Fruit fly (Drosophila melanogaster) whole organism, wandering third instar larva: ENCODE measurements around the gene CG15020.

Experiments used
- Abd-B ChIP-seq: fragments of >200 bp; optimal IDR thresholded peaks from 2 replicates; lab custom pipeline; 2017; ENCODE audit warnings: missing biosample characterization, missing genetic modification characterization
- CG32264 ChIP-seq: fragments of 200-800 bp; sonication (Bioruptor generic); optimal IDR thresholded peaks from 2 replicates; lab custom pipeline; 2016; ENCODE audit warnings: missing biosample characterization, missing genetic modification characterization
- CG9705 ChIP-seq: fragments of 200-800 bp; sonication (Bioruptor generic); optimal IDR thresholded peaks from 2 replicates; lab custom pipeline; 2018; ENCODE audit warnings: missing biosample characterization, mild to moderate bottlenecking, missing genetic modification characterization
- CrebA ChIP-seq: fragments of 200-800 bp; sonication (Bioruptor generic); optimal IDR thresholded peaks from 2 replicates; lab custom pipeline; 2016; ENCODE audit warnings: missing biosample characterization, mild to moderate bottlenecking, missing genetic modification characterization, borderline replicate concordance
- Dif ChIP-seq: fragments of 200-275, 200-300 bp; sonication (Bioruptor generic); optimal IDR thresholded peaks from 2 replicates; lab custom pipeline; 2018; ENCODE audit warnings: missing biosample characterization, missing genetic modification characterization; ENCODE audit not compliant: partially characterized antibody
- GATAd ChIP-seq: sonication (Bioruptor generic); optimal IDR thresholded peaks from 2 replicates; lab custom pipeline; 2016; ENCODE audit warnings: missing biosample characterization, missing genetic modification characterization
- HLH106 ChIP-seq: fragments of 200-800 bp; optimal IDR thresholded peaks from 3 replicates; lab custom pipeline; 2019; ENCODE audit warnings: missing biosample characterization, mild to moderate bottlenecking, missing genetic modification characterization, moderate library complexity
- Hnf4 ChIP-seq: fragments of 200-800 bp; sonication (Bioruptor generic); optimal IDR thresholded peaks from 2 replicates; lab custom pipeline; 2016; ENCODE audit warnings: missing biosample characterization, mild to moderate bottlenecking, missing genetic modification characterization
- Hr83 ChIP-seq: fragments of 200-300 bp; sonication (Bioruptor generic); optimal IDR thresholded peaks from 2 replicates; lab custom pipeline; 2016; ENCODE audit warnings: missing biosample characterization, mild to moderate bottlenecking, missing genetic modification characterization, moderate library complexity; ENCODE audit not compliant: poor library complexity, severe bottlenecking
- Jra ChIP-seq: sonication (Bioruptor generic); optimal IDR thresholded peaks from 2 replicates; lab custom pipeline; 2016; ENCODE audit warnings: missing biosample characterization, missing genetic modification characterization
- Mio ChIP-seq: sonication (Bioruptor generic); optimal IDR thresholded peaks from 2 replicates; lab custom pipeline; 2016; ENCODE audit warnings: missing biosample characterization, missing genetic modification characterization
- Myc ChIP-seq: fragments of >200 bp; optimal IDR thresholded peaks from 2 replicates; lab custom pipeline; 2017
- OdsH ChIP-seq: fragments of 200-800 bp; sonication (Bioruptor generic); optimal IDR thresholded peaks from 2 replicates; lab custom pipeline; 2016; ENCODE audit warnings: missing biosample characterization, mild to moderate bottlenecking, missing genetic modification characterization
- Rel ChIP-seq, 2 experiments: fragments of 200-800 bp; sonication (Bioruptor generic) in 1 of 2; optimal IDR thresholded peaks; 2 replicates in 1 of 2; 3 replicates in 1 of 2; lab custom pipeline; 2016 to 2019; ENCODE audit warnings: mild to moderate bottlenecking in 2 of 2, missing biosample characterization in 2 of 2, missing genetic modification characterization in 2 of 2, moderate library complexity in 1 of 2
- Sp1 ChIP-seq: fragments of 200-800 bp; sonication (Bioruptor generic); optimal IDR thresholded peaks from 3 replicates; lab custom pipeline; 2019; ENCODE audit warnings: missing biosample characterization, mild to moderate bottlenecking, missing genetic modification characterization, moderate library complexity
- Vsx2 ChIP-seq: fragments of 200-300, 225-300 bp; sonication (Bioruptor generic); optimal IDR thresholded peaks from 2 replicates; lab custom pipeline; 2018; ENCODE audit warnings: missing biosample characterization, missing genetic modification characterization; ENCODE audit not compliant: partially characterized antibody
- brk ChIP-seq: fragments of 200-800 bp; sonication (Bioruptor generic); optimal IDR thresholded peaks from 2 replicates; lab custom pipeline; 2016; ENCODE audit warnings: missing biosample characterization, mild to moderate bottlenecking, missing genetic modification characterization
- dmrt93B ChIP-seq: fragments of 200-800 bp; sonication (Bioruptor generic); optimal IDR thresholded peaks from 2 replicates; lab custom pipeline; 2018; ENCODE audit warnings: missing biosample characterization, mild to moderate bottlenecking, missing genetic modification characterization
- dsf ChIP-seq: sonication (Bioruptor generic); optimal IDR thresholded peaks from 2 replicates; lab custom pipeline; 2016; ENCODE audit warnings: missing biosample characterization, missing genetic modification characterization, borderline replicate concordance
- ey ChIP-seq: fragments of 200-800 bp; sonication (Bioruptor generic); optimal IDR thresholded peaks from 2 replicates; lab custom pipeline; 2016; ENCODE audit warnings: missing biosample characterization, missing genetic modification characterization
- fru ChIP-seq: fragments of 200-800 bp; sonication (Bioruptor generic); optimal IDR thresholded peaks from 3 replicates; lab custom pipeline; 2016; ENCODE audit warnings: missing biosample characterization, mild to moderate bottlenecking, missing genetic modification characterization
- h ChIP-seq: fragments of 200-800 bp; sonication (Bioruptor generic); optimal IDR thresholded peaks from 3 replicates; lab custom pipeline; 2016; ENCODE audit warnings: missing biosample characterization, mild to moderate bottlenecking, missing genetic modification characterization
- lola ChIP-seq: fragments of >200 bp; optimal IDR thresholded peaks from 2 replicates; lab custom pipeline; 2017; ENCODE audit warnings: missing biosample characterization, missing genetic modification characterization
- pan ChIP-seq: fragments of >200 bp; optimal IDR thresholded peaks from 2 replicates; lab custom pipeline; 2017
- psq ChIP-seq: fragments of 200-800 bp; sonication (Bioruptor generic); optimal IDR thresholded peaks from 3 replicates; lab custom pipeline; 2017; ENCODE audit warnings: missing biosample characterization, mild to moderate bottlenecking, missing genetic modification characterization, moderate library complexity
- rgr ChIP-seq: fragments of 200-800 bp; sonication (Bioruptor generic); optimal IDR thresholded peaks from 3 replicates; lab custom pipeline; 2016; ENCODE audit warnings: missing biosample characterization, mild to moderate bottlenecking, missing genetic modification characterization
- sage ChIP-seq: fragments of 200-800 bp; sonication (Bioruptor generic); optimal IDR thresholded peaks from 2 replicates; lab custom pipeline; 2016; ENCODE audit warnings: missing biosample characterization, mild to moderate bottlenecking, missing genetic modification characterization
- sv ChIP-seq: fragments of 200-800 bp; sonication (Bioruptor generic); optimal IDR thresholded peaks from 3 replicates; lab custom pipeline; 2016; ENCODE audit warnings: missing biosample characterization, missing genetic modification characterization
- tai ChIP-seq: sonication (Bioruptor generic); optimal IDR thresholded peaks from 2 replicates; lab custom pipeline; 2016; ENCODE audit warnings: missing biosample characterization, missing genetic modification characterization
- usp ChIP-seq: fragments of >200 bp; optimal IDR thresholded peaks from 2 replicates; lab custom pipeline; 2017; ENCODE audit warnings: missing biosample characterization, missing genetic modification characterization

The CG15020 gene

dm6 chr3L:4463773-4464301 is 42.4 kb downstream of the CG15020 start, which contains the start of gene CG15024:
CG15024 (minus strand) TSS chr3L:4463823.
- no peak for TF ChIP-seq pan
- no peak for TF ChIP-seq Jra (GFP tag; lab: Kevin White, UChicago)
- no peak for TF ChIP-seq Abd-B (GFP tag; lab: Kevin White, UChicago)
- no peak for TF ChIP-seq ey
- no peak for TF ChIP-seq h
- TF ChIP-seq, all 38 proteins: peak for 0

dm6 chr3L:4466530-4466929 is 45.1 kb downstream of the CG15020 start, which contains the start of gene CG32241:
CG32241 (minus strand) TSS chr3L:4466630.
- TF ChIP-seq lola (GFP tag; lab: Kevin White, UChicago): no peak
- no peak for TF ChIP-seq CG32264 (GFP tag; lab: Kevin White, UChicago)
- TF ChIP-seq usp (GFP tag; lab: Kevin White, UChicago): no peak
- TF ChIP-seq Abd-B (GFP tag; lab: Kevin White, UChicago): no peak
- TF ChIP-seq Vsx2 (GFP tag; lab: Kevin White, UChicago): no peak
- no peak for TF ChIP-seq Mio (GFP tag; lab: Kevin White, UChicago)
- no peak for TF ChIP-seq Sp1 (GFP tag; lab: Kevin White, UChicago)
- TF ChIP-seq fru (GFP tag; lab: Kevin White, UChicago): no peak
- TF ChIP-seq dsf: no peak

- TF ChIP-seq CG9705 (GFP tag; lab: Kevin White, UChicago) (no peak), rgr (no peak), Myc (no peak), GATAd (no peak), dsf (no peak), lola (GFP tag; lab: Kevin White, UChicago) (no peak), Dif (GFP tag; lab: Kevin White, UChicago) (no peak), Rel (GFP tag; optimal IDR thresholded peaks at IDR 0.05; lab: Kevin White, UChicago) (no peak), Rel (tag; optimal IDR thresholded peaks at IDR 0.05; lab: Kevin White, UChicago) (no peak), pan (no peak), ey (no peak), dmrt93B (no peak), Jra (GFP tag; lab: Kevin White, UChicago) (no peak), Hr83 (GFP tag; lab: Kevin White, UChicago) (no peak), HLH106 (tag; lab: Kevin White, UChicago) (no peak), Sp1 (GFP tag; lab: Kevin White, UChicago) (no peak), usp (GFP tag; lab: Kevin White, UChicago) (no peak), CrebA (no peak), brk (GFP tag; lab: Kevin White, UChicago) (no peak), OdsH (no peak), psq (no peak)
Observed at dm6 chr3L:4469701-4470100, 48.2 kb downstream of the CG15020 start, which contains the start of gene CG32249. CG32249 (plus strand) TSS chr3L:4470001.

- TF ChIP-seq psq (no peak), CG9705 (GFP tag; lab: Kevin White, UChicago) (no peak), Vsx2 (GFP tag; lab: Kevin White, UChicago) (no peak), OdsH (no peak), brk (GFP tag; lab: Kevin White, UChicago) (no peak), Sp1 (GFP tag; lab: Kevin White, UChicago) (no peak), fru (GFP tag; lab: Kevin White, UChicago) (no peak), Jra (GFP tag; lab: Kevin White, UChicago) (no peak), sv (GFP tag; lab: Kevin White, UChicago) (no peak), ey (no peak), Hnf4 (no peak), rgr (no peak), Abd-B (GFP tag; lab: Kevin White, UChicago) (no peak), GATAd (no peak), sage (GFP tag; lab: Kevin White, UChicago) (no peak), Hr83 (GFP tag; lab: Kevin White, UChicago) (no peak), Mio (GFP tag; lab: Kevin White, UChicago) (no peak), tai (GFP tag; lab: Kevin White, UChicago) (no peak)
Observed at dm6 chr3L:4471449-4471848, 50.0 kb downstream of the CG15020 start, which contains the start of gene CG32248. CG32248 (plus strand) TSS chr3L:4471749.

- TF ChIP-seq lola (GFP tag; lab: Kevin White, UChicago) (no peak), sage (GFP tag; lab: Kevin White, UChicago) (no peak)
Observed at dm6 chr3L:4472768-4473167, 51.3 kb downstream of the CG15020 start, which contains the start of gene CG11349. CG11349 (plus strand) TSS chr3L:4473068.
